Fruit fly (Drosophila melanogaster) whole organism, wandering third instar larva: ENCODE results near the gene Mf.

ENCODE experiments used
- CrebA ChIP-seq: fragments of 200-800 bp; sonication (Bioruptor generic); optimal IDR thresholded peaks from 2 replicates; lab custom pipeline; 2016; ENCODE audit warnings: missing biosample characterization, mild to moderate bottlenecking, missing genetic modification characterization, borderline replicate concordance
- dmrt93B ChIP-seq: fragments of 200-800 bp; sonication (Bioruptor generic); optimal IDR thresholded peaks from 2 replicates; lab custom pipeline; 2018; ENCODE audit warnings: missing biosample characterization, mild to moderate bottlenecking, missing genetic modification characterization
- psq ChIP-seq: fragments of 200-800 bp; sonication (Bioruptor generic); optimal IDR thresholded peaks from 3 replicates; lab custom pipeline; 2017; ENCODE audit warnings: missing biosample characterization, mild to moderate bottlenecking, missing genetic modification characterization, moderate library complexity

dm6 chr3R:15131677-15132076 is 49.6 kb downstream of the Mf start, which contains the start of gene CG42788:
- TF ChIP-seq dmrt93B (GFP tag; lab: Kevin White, UChicago) = no peak
- TF ChIP-seq psq = peak; percentile 57
- TF ChIP-seq CrebA (GFP tag; lab: Kevin White, UChicago) = peak; percentile 62
